Worm (Caenorhabditis elegans): Measurements from ENCODE around the gene Y26G10.5.

ce11 chrV:17707022-17707421, 6.4 kb upstream of the Y26G10.5 start, which contains the start of gene srh-31:
- TF ChIP-seq pqm-1 (tag; optimal IDR thresholded peaks at IDR 0.05): no peak
- TF ChIP-seq nhr-237 (tag; optimal IDR thresholded peaks at IDR 0.05): no peak
- no peak for TF ChIP-seq pag-3 (tag; optimal IDR thresholded peaks at IDR 0.05; ENCODE audit: borderline replicate concordance, insufficient read depth)
- TF ChIP-seq dpl-1 (GFP tag; optimal IDR thresholded peaks at IDR 0.05): no peak
- no peak for TF ChIP-seq pax-3 (tag; optimal IDR thresholded peaks at IDR 0.05)
- no peak for TF ChIP-seq aly-2 (tag; optimal IDR thresholded peaks at IDR 0.05)
- no peak for TF ChIP-seq nhr-76 (tag; optimal IDR thresholded peaks at IDR 0.05)
- no peak for TF ChIP-seq lin-15B (tag; optimal IDR thresholded peaks at IDR 0.05)
- no peak for TF ChIP-seq jun-1 (tag; optimal IDR thresholded peaks at IDR 0.05)

All from whole organism, L1 larva.